Worm (Caenorhabditis elegans): ENCODE results near the gene nta-1.

The nta-1 gene

ce11 chrII:3714595-3714994 is 29.0 kb downstream of the nta-1 start, which contains the start of gene srh-100:
srh-100 (minus strand) TSS chrII:3714695.
- TF ChIP-seq gei-17 (GFP tag; optimal IDR thresholded peaks at IDR 0.05) (no peak), ztf-22 (GFP tag; optimal IDR thresholded peaks at IDR 0.05) (no peak), D2030.7 (GFP tag; IDR thresholded peaks at IDR 0.05) (no peak), K12H6.12 (tag; optimal IDR thresholded peaks at IDR 0.05) (no peak), B0336.3 (GFP tag; IDR thresholded peaks at IDR 0.05) (no peak), somi-1 (GFP tag; optimal IDR thresholded peaks at IDR 0.05) (no peak), madf-8 (GFP tag; conservative IDR thresholded peaks at IDR 0.05) (no peak), ztf-25 (GFP tag; IDR thresholded peaks at IDR 0.05) (no peak), akir-1 (GFP tag; optimal IDR thresholded peaks at IDR 0.05) (no peak), F37B4.10 (GFP tag; IDR thresholded peaks at IDR 0.05) (no peak), attf-5 (GFP tag; optimal IDR thresholded peaks at IDR 0.05) (no peak), B0035.1 (tag; optimal IDR thresholded peaks at IDR 0.05) (no peak), egl-44 (GFP tag; IDR thresholded peaks at IDR 0.05) (no peak), F55B11.4 (tag; optimal IDR thresholded peaks at IDR 0.05; ENCODE audit: borderline replicate concordance, insufficient read depth) (no peak), atf-7 (tag; optimal IDR thresholded peaks at IDR 0.05) (no peak), madf-6 (GFP tag; IDR thresholded peaks at IDR 0.05) (no peak), bed-2 (GFP tag; IDR thresholded peaks at IDR 0.05) (no peak), K11D2.4 (GFP tag; IDR thresholded peaks at IDR 0.05) (no peak)

ce11 chrII:3711047-3711446 is 32.6 kb downstream of the nta-1 start, which contains the start of gene fbxc-53:
fbxc-53 (plus strand) TSS chrII:3711291.
- TF ChIP-seq nhr-80 (tag; optimal IDR thresholded peaks at IDR 0.05) (no peak), mcd-1 (GFP tag; IDR thresholded peaks at IDR 0.05) (no peak), B0261.1 (tag; optimal IDR thresholded peaks at IDR 0.05) (no peak), atf-7 (tag; optimal IDR thresholded peaks at IDR 0.05) (no peak), tbx-9 (tag; optimal IDR thresholded peaks at IDR 0.05; ENCODE audit: borderline replicate concordance) (no peak), Y53F4B.3 (GFP tag; IDR thresholded peaks at IDR 0.05) (no peak), nfya-1 (tag; optimal IDR thresholded peaks at IDR 0.05; ENCODE audit: borderline replicate concordance, insufficient read depth) (no peak), F37B4.10 (GFP tag; IDR thresholded peaks at IDR 0.05) (no peak)

DNA sequence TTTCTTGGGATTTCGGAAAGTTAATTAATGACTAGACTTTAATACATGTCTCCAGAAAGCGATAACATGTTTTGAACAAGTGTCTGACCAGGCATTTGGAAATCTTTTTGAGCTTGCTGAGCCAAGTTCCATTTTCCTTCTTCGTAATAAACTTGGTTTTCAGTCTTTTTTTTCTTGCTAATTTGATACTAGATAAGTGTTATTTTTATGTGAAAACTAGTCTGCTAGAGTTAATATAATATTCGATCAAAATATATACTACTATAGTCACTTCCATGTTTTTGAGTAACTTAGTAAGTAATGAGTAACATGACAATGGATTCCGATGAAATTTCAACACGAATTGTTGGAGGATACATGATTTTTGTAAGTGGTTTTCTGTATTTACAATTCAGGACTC is 34.4 kb downstream of the nta-1 start, which contains the start of gene srx-110:
TSS of gene srx-110 (plus strand) at position 301 of the 400 bp plus-strand sequence.
- no peak for TF ChIP-seq D2030.7 (GFP tag; IDR thresholded peaks at IDR 0.05)
- TF ChIP-seq athp-1 (tag; optimal IDR thresholded peaks at IDR 0.05) = no peak
- TF ChIP-seq nhr-120 (GFP tag; IDR thresholded peaks at IDR 0.05) = no peak
- no peak for TF ChIP-seq snpc-3.4 (tag; optimal IDR thresholded peaks at IDR 0.05)
- no peak for TF ChIP-seq sea-2 (GFP tag; IDR thresholded peaks at IDR 0.05)
- TF ChIP-seq B0035.1 (tag; optimal IDR thresholded peaks at IDR 0.05) = no peak
- TF ChIP-seq ceh-40 (GFP tag; IDR thresholded peaks at IDR 0.05) = no peak
- TF ChIP-seq dpff-1 (tag; optimal IDR thresholded peaks at IDR 0.05) = no peak
- TF ChIP-seq die-1 (tag; optimal IDR thresholded peaks at IDR 0.05) = no peak
- no peak for TF ChIP-seq nhr-27 (tag; optimal IDR thresholded peaks at IDR 0.05)
- TF ChIP-seq ets-4 (GFP tag; optimal IDR thresholded peaks at IDR 0.05) = no peak
- TF ChIP-seq nhr-179 (tag; optimal IDR thresholded peaks at IDR 0.05) = no peak
- TF ChIP-seq ztf-28 (GFP tag; IDR thresholded peaks at IDR 0.05) = no peak
- no peak for TF ChIP-seq ztf-3 (GFP tag; optimal IDR thresholded peaks at IDR 0.05)
- TF ChIP-seq nfyb-1 (GFP tag; IDR thresholded peaks at IDR 0.05) = no peak
- TF ChIP-seq ztf-25 (GFP tag; IDR thresholded peaks at IDR 0.05) = no peak
- no peak for TF ChIP-seq egrh-3 (GFP tag; IDR thresholded peaks at IDR 0.05)
- TF ChIP-seq nhr-90 (tag; optimal IDR thresholded peaks at IDR 0.05) = no peak
- no peak for TF ChIP-seq attf-6 (GFP tag; IDR thresholded peaks at IDR 0.05)
- TF ChIP-seq mel-28 (tag; optimal IDR thresholded peaks at IDR 0.05; ENCODE audit: borderline replicate concordance) = no peak

All from whole organism, young adult.